Worm (Caenorhabditis elegans) whole organism, young adult: ENCODE data around the gene mdt-26.
A peak's percentile ranks its signal among the peaks of the same experiment; 100 is the strongest.

Experiments
- B0019.2 ChIP-seq: fragments of 200-800 bp; sonication (Bioruptor generic); conservative IDR thresholded peaks from 2 replicates; pipeline ENCODE4 v1.3.6; 2022; ENCODE audit warnings: missing genetic modification reagents, missing genetic modification characterization, missing compliant biosample characterization
- D2030.7 ChIP-seq: fragments of 200-800 bp; sonication (Bioruptor generic); IDR thresholded peaks from 2 replicates; pipeline ENCODE4 v1.3.6; 2022; ENCODE audit warnings: missing genetic modification reagents, missing genetic modification characterization, missing compliant biosample characterization
- F22D6.2 ChIP-seq: sonication (generic microtip); optimal IDR thresholded peaks from 2 replicates; lab custom pipeline; 2016; ENCODE audit warnings: mild to moderate bottlenecking, missing genetic modification characterization, missing compliant biosample characterization
- F37B4.10 ChIP-seq: fragments of 200-800 bp; sonication (Bioruptor generic); IDR thresholded peaks from 2 replicates; pipeline ENCODE4 v1.3.6; 2022; ENCODE audit warnings: missing genetic modification characterization, missing compliant biosample characterization
- F39B2.1 ChIP-seq: fragments of 200-800 bp; sonication (Bioruptor generic); IDR thresholded peaks from 2 replicates; pipeline ENCODE4 v1.3.6; 2022; ENCODE audit warnings: missing genetic modification reagents, missing genetic modification characterization, missing compliant biosample characterization
- F57C9.4 ChIP-seq: sonication (generic microtip); optimal IDR thresholded peaks from 2 replicates; lab custom pipeline; 2017; ENCODE audit warnings: mild to moderate bottlenecking, missing genetic modification characterization, missing compliant biosample characterization
- T07F8.4 ChIP-seq: sonication (generic microtip); optimal IDR thresholded peaks from 2 replicates; lab custom pipeline; 2016; ENCODE audit warnings: mild to moderate bottlenecking, missing genetic modification characterization, moderate library complexity, missing compliant biosample characterization
- Y53F4B.3 ChIP-seq: fragments of 200-800 bp; sonication (Bioruptor generic); IDR thresholded peaks from 2 replicates; pipeline ENCODE4 v1.3.6; 2022; ENCODE audit warnings: missing genetic modification reagents, missing genetic modification characterization, missing compliant biosample characterization
- Y67H2A.10 ChIP-seq: fragments of 200-800 bp; sonication (Bioruptor generic); conservative IDR thresholded peaks from 2 replicates; pipeline ENCODE4 v1.3.6; 2022; ENCODE audit warnings: missing genetic modification reagents, missing genetic modification characterization, missing compliant biosample characterization
- Y79H2A.3 ChIP-seq: fragments of 200-800 bp; sonication (Bioruptor generic); conservative IDR thresholded peaks from 2 replicates; pipeline ENCODE4 v1.3.6; 2022; ENCODE audit warnings: missing genetic modification reagents, missing genetic modification characterization, missing compliant biosample characterization
- akir-1 ChIP-seq: fragments of 200-800 bp; sonication (Bioruptor generic); optimal IDR thresholded peaks from 2 replicates; lab custom pipeline; 2018; ENCODE audit warnings: mild to moderate bottlenecking, missing genetic modification characterization, moderate library complexity, missing compliant biosample characterization
- aptf-2 ChIP-seq: fragments of 200-800 bp; sonication (Bioruptor generic); conservative IDR thresholded peaks from 2 replicates; pipeline ENCODE4 v1.3.6; 2022; ENCODE audit warnings: missing genetic modification reagents, missing genetic modification characterization, missing compliant biosample characterization
- aptf-3 ChIP-seq: fragments of 200-800 bp; sonication (Bioruptor generic); IDR thresholded peaks from 2 replicates; pipeline ENCODE4 v1.3.6; 2022; ENCODE audit warnings: missing genetic modification characterization, missing compliant biosample characterization
- athp-1 ChIP-seq: sonication (generic microtip); optimal IDR thresholded peaks from 2 replicates; lab custom pipeline; 2017; ENCODE audit warnings: mild to moderate bottlenecking, missing genetic modification characterization, missing compliant biosample characterization
- bed-2 ChIP-seq: fragments of 200-800 bp; sonication (Bioruptor generic); IDR thresholded peaks from 2 replicates; pipeline ENCODE4 v1.3.6; 2022; ENCODE audit warnings: missing genetic modification reagents, missing genetic modification characterization, missing compliant biosample characterization
- cebp-1 ChIP-seq, 2 experiments: fragments of 200-800 bp in 1 of 2; sonication (Bioruptor generic) in 1 of 2; sonication (generic microtip) in 1 of 2; IDR thresholded peaks in 1 of 2; optimal IDR thresholded peaks in 1 of 2; 2 replicates each; pipeline versions ENCODE4 v1.3.6 to Lab custom; 2017 to 2022; ENCODE audit warnings: missing compliant biosample characterization in 2 of 2, missing genetic modification characterization in 2 of 2, mild to moderate bottlenecking in 1 of 2, missing genetic modification reagents in 1 of 2, moderate library complexity in 1 of 2
- ceh-58 ChIP-seq: fragments of 200-800 bp; sonication (Bioruptor generic); IDR thresholded peaks from 2 replicates; pipeline ENCODE4 v1.3.6; 2022; ENCODE audit warnings: missing genetic modification characterization, missing compliant biosample characterization
- ceh-79 ChIP-seq: sonication (generic microtip); optimal IDR thresholded peaks from 2 replicates; lab custom pipeline; 2017; ENCODE audit warnings: mild to moderate bottlenecking, missing genetic modification characterization, missing compliant biosample characterization
- die-1 ChIP-seq: sonication (generic microtip); optimal IDR thresholded peaks from 2 replicates; lab custom pipeline; 2016; ENCODE audit warnings: missing genotype, mild to moderate bottlenecking, missing genetic modification characterization, missing compliant biosample characterization
- dox-1 ChIP-seq: fragments of 200-800 bp; sonication (Bioruptor generic); IDR thresholded peaks from 2 replicates; pipeline ENCODE4 v1.3.6; 2022; ENCODE audit warnings: missing genetic modification reagents, missing genetic modification characterization, missing compliant biosample characterization
- dpff-1 ChIP-seq: sonication (generic microtip); optimal IDR thresholded peaks from 2 replicates; lab custom pipeline; 2017; ENCODE audit warnings: mild to moderate bottlenecking, missing genetic modification characterization, missing compliant biosample characterization
- dpl-1 ChIP-seq: fragments of 150-350 bp; optimal IDR thresholded peaks from 2 replicates; lab custom pipeline; 2014; ENCODE audit warnings: missing biosample characterization, missing genetic modification reagents, missing genetic modification characterization
- egl-18 ChIP-seq: fragments of 200-800 bp; sonication (Bioruptor generic); IDR thresholded peaks from 2 replicates; pipeline ENCODE4 v1.3.6; 2022; ENCODE audit warnings: missing genetic modification reagents, missing genetic modification characterization, missing compliant biosample characterization
- egrh-3 ChIP-seq: fragments of 200-800 bp; sonication (Bioruptor generic); IDR thresholded peaks from 2 replicates; pipeline ENCODE4 v1.3.6; 2022; ENCODE audit warnings: missing genetic modification reagents, missing genetic modification characterization, missing compliant biosample characterization
- ets-4 ChIP-seq: fragments of 200-800 bp; sonication (Bioruptor generic); optimal IDR thresholded peaks from 2 replicates; lab custom pipeline; 2018; ENCODE audit warnings: mild to moderate bottlenecking, missing genetic modification characterization, missing compliant biosample characterization
- him-1 ChIP-seq: sonication (generic microtip); optimal IDR thresholded peaks from 2 replicates; lab custom pipeline; 2016; ENCODE audit warnings: missing genotype, missing genetic modification reagents, missing genetic modification characterization, missing compliant biosample characterization
- hlh-26 ChIP-seq: fragments of 200-800 bp; sonication (Bioruptor generic); conservative IDR thresholded peaks from 2 replicates; pipeline ENCODE4 v1.3.6; 2022; ENCODE audit warnings: missing genetic modification reagents, missing genetic modification characterization, missing compliant biosample characterization
- hrde-1 ChIP-seq: sonication (generic microtip); optimal IDR thresholded peaks from 2 replicates; lab custom pipeline; 2016; ENCODE audit warnings: missing genetic modification characterization, mild to moderate bottlenecking, missing compliant biosample characterization, moderate library complexity, missing genotype, missing genetic modification reagents, borderline replicate concordance
- hsf-1 ChIP-seq: fragments of 200-800 bp; sonication (Bioruptor generic); IDR thresholded peaks from 2 replicates; pipeline ENCODE4 v1.3.6; 2022; ENCODE audit warnings: missing genetic modification reagents, missing genetic modification characterization, missing compliant biosample characterization
- let-526 ChIP-seq: fragments of 200-800 bp; sonication (Bioruptor generic); IDR thresholded peaks from 2 replicates; pipeline ENCODE4 v1.3.6; 2022; ENCODE audit warnings: missing genetic modification reagents, missing genetic modification characterization, missing compliant biosample characterization
- let-607 ChIP-seq, 2 experiments: fragments of 200-800 bp in 1 of 2; sonication (Bioruptor generic) in 1 of 2; sonication (generic microtip) in 1 of 2; optimal IDR thresholded peaks; 2 replicates each; lab custom pipeline; 2016 to 2018; ENCODE audit warnings: mild to moderate bottlenecking in 2 of 2, missing compliant biosample characterization in 2 of 2, missing genetic modification characterization in 2 of 2, moderate library complexity in 2 of 2, missing genotype in 1 of 2
- lin-54 ChIP-seq: fragments of 200-800 bp; sonication (Bioruptor generic); optimal IDR thresholded peaks from 2 replicates; lab custom pipeline; 2018; ENCODE audit warnings: mild to moderate bottlenecking, missing genetic modification characterization, missing compliant biosample characterization
- lsl-1 ChIP-seq: fragments of 200-800 bp; sonication (Bioruptor generic); optimal IDR thresholded peaks from 2 replicates; lab custom pipeline; 2018; ENCODE audit warnings: mild to moderate bottlenecking, missing genetic modification characterization, moderate library complexity, missing compliant biosample characterization
- madf-6 ChIP-seq: fragments of 200-800 bp; sonication (Bioruptor generic); IDR thresholded peaks from 2 replicates; pipeline ENCODE4 v1.3.6; 2022; ENCODE audit warnings: missing genetic modification reagents, missing genetic modification characterization, missing compliant biosample characterization
- madf-8 ChIP-seq: fragments of 200-800 bp; sonication (Bioruptor generic); conservative IDR thresholded peaks from 2 replicates; pipeline ENCODE4 v1.3.6; 2022; ENCODE audit warnings: missing genetic modification reagents, missing genetic modification characterization, missing compliant biosample characterization
- mes-4 ChIP-seq: sonication (generic microtip); optimal IDR thresholded peaks from 2 replicates; lab custom pipeline; 2016; ENCODE audit warnings: missing genotype, missing genetic modification characterization, missing compliant biosample characterization
- nfya-2 ChIP-seq: fragments of 200-800 bp; sonication (Bioruptor generic); IDR thresholded peaks from 2 replicates; pipeline ENCODE4 v1.3.6; 2022; ENCODE audit warnings: missing genetic modification reagents, missing genetic modification characterization, missing compliant biosample characterization
- nhr-120 ChIP-seq: fragments of 200-800 bp; sonication (Bioruptor generic); IDR thresholded peaks from 2 replicates; pipeline ENCODE4 v1.3.6; 2022; ENCODE audit warnings: missing genetic modification characterization, missing compliant biosample characterization
- nhr-27 ChIP-seq: fragments of 200-800 bp; sonication (Bioruptor generic); optimal IDR thresholded peaks from 2 replicates; lab custom pipeline; 2018; ENCODE audit warnings: mild to moderate bottlenecking, missing genetic modification characterization, moderate library complexity, missing compliant biosample characterization
- pbrm-1 ChIP-seq: fragments of 200-800 bp; sonication (Bioruptor generic); IDR thresholded peaks from 2 replicates; pipeline ENCODE4 v1.3.6; 2022; ENCODE audit warnings: missing genetic modification reagents, missing genetic modification characterization, missing compliant biosample characterization
- repo-1 ChIP-seq: sonication (generic microtip); optimal IDR thresholded peaks from 2 replicates; lab custom pipeline; 2017; ENCODE audit warnings: mild to moderate bottlenecking, missing genetic modification characterization, missing compliant biosample characterization
- sdz-38 ChIP-seq: sonication (generic microtip); optimal IDR thresholded peaks from 2 replicates; lab custom pipeline; 2016; ENCODE audit warnings: missing genotype, missing genetic modification characterization, missing compliant biosample characterization
- tbp1 ChIP-seq: fragments of 200-800 bp; sonication (Bioruptor generic); optimal IDR thresholded peaks from 2 replicates; lab custom pipeline; 2018; ENCODE audit warnings: mild to moderate bottlenecking, missing genetic modification characterization, missing compliant biosample characterization
- xnd-1 ChIP-seq: sonication (generic microtip); optimal IDR thresholded peaks from 2 replicates; lab custom pipeline; 2016; ENCODE audit warnings: missing genotype, missing genetic modification reagents, missing genetic modification characterization, missing compliant biosample characterization
- ztf-28 ChIP-seq: fragments of 200-800 bp; sonication (Bioruptor generic); IDR thresholded peaks from 2 replicates; pipeline ENCODE4 v1.3.6; 2022; ENCODE audit warnings: missing genetic modification reagents, missing genetic modification characterization, missing compliant biosample characterization
- ztf-3 ChIP-seq: fragments of 200-800 bp; sonication (Bioruptor generic); optimal IDR thresholded peaks from 2 replicates; lab custom pipeline; 2018; ENCODE audit warnings: mild to moderate bottlenecking, missing genetic modification characterization, missing compliant biosample characterization
- ztf-6 ChIP-seq: fragments of 200-800 bp; sonication (Bioruptor generic); IDR thresholded peaks from 2 replicates; pipeline ENCODE4 v1.3.6; 2022; ENCODE audit warnings: missing genetic modification reagents, missing genetic modification characterization, missing compliant biosample characterization

The mdt-26 gene

DNA sequence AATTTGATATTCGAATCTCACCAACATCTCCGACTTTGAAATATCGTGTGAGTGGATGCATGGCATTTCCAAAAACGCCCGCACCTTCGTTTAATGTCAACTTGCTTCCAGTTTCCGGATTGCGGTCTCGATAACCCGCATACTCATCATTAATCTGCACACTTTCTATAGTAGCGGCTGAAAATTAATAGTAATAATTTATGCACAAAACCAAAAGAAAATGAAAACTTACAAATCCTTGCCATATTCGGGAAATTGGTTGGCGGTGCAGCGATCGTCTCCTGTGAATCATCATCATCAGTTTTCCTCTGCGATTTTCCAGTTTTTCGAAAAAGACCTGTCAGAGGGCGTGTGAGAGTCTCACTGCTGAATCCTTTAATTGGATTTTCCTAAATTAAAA is 826 bp upstream of the mdt-26 start:
- TF ChIP-seq lin-54 (GFP tag; lab: Kevin White, UChicago) (no peak), let-607 (tag; optimal IDR thresholded peaks at IDR 0.05; lab: Kevin White, UChicago) (no peak), F37B4.10 (GFP tag; lab: Robert Waterston, UW) (no peak), D2030.7 (no peak), aptf-2 (GFP tag; lab: Robert Waterston, UW) (no peak), nhr-27 (no peak), pbrm-1 (GFP tag; lab: Robert Waterston, UW) (no peak), Y79H2A.3 (GFP tag; lab: Robert Waterston, UW) (no peak), hsf-1 (GFP tag; lab: Robert Waterston, UW) (no peak), Y53F4B.3 (GFP tag; lab: Robert Waterston, UW) (no peak), Y67H2A.10 (GFP tag; lab: Robert Waterston, UW) (no peak)
- TF ChIP-seq, all 124 proteins: peak for 0

DNA sequence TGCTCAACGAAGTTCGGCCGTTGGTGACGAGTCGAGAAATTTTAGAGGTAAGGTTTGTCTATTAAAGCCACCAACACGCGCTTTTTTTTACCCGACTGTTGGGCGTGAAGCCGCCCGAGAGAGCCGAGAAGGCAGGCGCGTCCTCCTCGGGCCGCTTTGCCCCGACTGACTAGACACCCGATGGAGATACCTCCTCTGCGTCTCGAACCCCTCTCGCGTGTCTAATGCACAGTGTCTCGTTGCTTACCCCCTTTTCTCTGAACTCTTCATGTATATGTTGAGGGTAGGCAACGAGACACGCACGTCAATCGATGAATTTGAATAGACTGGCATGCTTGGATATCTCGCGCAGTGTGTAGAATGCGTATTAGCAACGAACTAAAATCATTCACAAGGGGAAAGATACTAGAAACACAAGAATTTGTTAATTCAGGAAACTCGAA is 775 bp downstream of the mdt-26 start:
- no peak for TF ChIP-seq dpl-1 (GFP tag; lab: Kevin White, UChicago)
- peak; percentile 98; the same call in 1 of the 2 replicates for TF ChIP-seq nhr-120 (GFP tag; lab: Robert Waterston, UW)
- TF ChIP-seq hrde-1 (tag; lab: Kevin White, UChicago) = peak; percentile 94
- peak; percentile 99 for TF ChIP-seq athp-1
- no peak for TF ChIP-seq sdz-38
- TF ChIP-seq B0019.2 (GFP tag; lab: Robert Waterston, UW) = peak; percentile 67
- TF ChIP-seq let-526 (GFP tag; lab: Robert Waterston, UW) = peak; percentile 97
- peak; percentile 99 for TF ChIP-seq ceh-79 (tag; lab: Kevin White, UChicago)
- peak; percentile 93 for TF ChIP-seq ztf-28 (GFP tag; lab: Robert Waterston, UW)
- TF ChIP-seq xnd-1 (tag; lab: Kevin White, UChicago) = peak; percentile 50
- peak; percentile 16 for TF ChIP-seq F22D6.2
- peak; percentile 91 for TF ChIP-seq madf-6
- peak; percentile 97 for TF ChIP-seq ceh-58 (GFP tag; lab: Robert Waterston, UW)
- peak; percentile 77 for TF ChIP-seq die-1
- peak; percentile 87; the same call in 1 of the 2 replicates for TF ChIP-seq dox-1 (GFP tag; lab: Robert Waterston, UW)
- peak; percentile 43 for TF ChIP-seq him-1 (tag; lab: Kevin White, UChicago)
- peak; percentile 71 for TF ChIP-seq tbp1 (GFP tag; lab: Kevin White, UChicago)
- peak; percentile 88 for TF ChIP-seq cebp-1 (GFP tag; IDR thresholded peaks at IDR 0.05; lab: Robert Waterston, UW)
- peak; percentile 90 for TF ChIP-seq cebp-1 (tag; optimal IDR thresholded peaks at IDR 0.05; lab: Kevin White, UChicago)
- TF ChIP-seq madf-8 (GFP tag; lab: Robert Waterston, UW) = no peak
- TF ChIP-seq repo-1 (tag; lab: Kevin White, UChicago) = peak; percentile 97
- no peak for TF ChIP-seq T07F8.4
- TF ChIP-seq bed-2 = peak; percentile 72; the same call in 1 of the 2 replicates
- peak; percentile 31; the same call in 1 of the 2 replicates for TF ChIP-seq Y53F4B.3 (GFP tag; lab: Robert Waterston, UW)
- TF ChIP-seq mes-4 (tag; lab: Kevin White, UChicago) = peak; percentile 36
- TF ChIP-seq ztf-6 = peak; percentile 83
- TF ChIP-seq ztf-3 (GFP tag; lab: Kevin White, UChicago) = peak; percentile 94
- TF ChIP-seq akir-1 (GFP tag; lab: Kevin White, UChicago) = peak; percentile 78
- peak; percentile 99 for TF ChIP-seq nfya-2 (GFP tag; lab: Robert Waterston, UW)
- TF ChIP-seq aptf-3 (GFP tag; lab: Robert Waterston, UW) = peak; percentile 99
- TF ChIP-seq ets-4 (GFP tag; lab: Kevin White, UChicago) = peak; percentile 69
- TF ChIP-seq egrh-3 (GFP tag; lab: Robert Waterston, UW) = peak; percentile 91
- TF ChIP-seq lsl-1 (GFP tag; lab: Kevin White, UChicago) = no peak
- TF ChIP-seq dpff-1 = peak; percentile 99
- peak; percentile 98 for TF ChIP-seq F57C9.4 (tag; lab: Kevin White, UChicago)
- peak; percentile 93 for TF ChIP-seq egl-18 (GFP tag; lab: Robert Waterston, UW)
- TF ChIP-seq hlh-26 (GFP tag; lab: Robert Waterston, UW) = 0 out of 2 replicates have a peak, but pooled peaks have one; percentile 78
- peak; percentile 90 for TF ChIP-seq F39B2.1 (GFP tag; lab: Robert Waterston, UW)
- peak; percentile 96 for TF ChIP-seq pbrm-1 (GFP tag; lab: Robert Waterston, UW)
